Worm (Caenorhabditis elegans): Measurements from ENCODE around the gene wrt-2.

ce11 chrX:3092460-3092859 lies 1.7 kb downstream of the wrt-2 start:
- TF ChIP-seq cog-1 (tag; optimal IDR thresholded peaks at IDR 0.05) (no peak), ztf-29 (GFP tag; IDR thresholded peaks at IDR 0.05) (no peak), T22C8.4 (GFP tag; IDR thresholded peaks at IDR 0.05) (no peak), ref-1 (GFP tag; conservative IDR thresholded peaks at IDR 0.05) (no peak), tab-1 (GFP tag; IDR thresholded peaks at IDR 0.05) (no peak), flt-1 (GFP tag; IDR thresholded peaks at IDR 0.05) (no peak), med-1 (GFP tag; optimal IDR thresholded peaks at IDR 0.05; ENCODE audit: insufficient read depth) (no peak), ztf-23 (GFP tag; IDR thresholded peaks at IDR 0.05) (no peak), klf-2 (GFP tag; conservative IDR thresholded peaks at IDR 0.05) (no peak)
